Fruit fly (Drosophila melanogaster) S2 (cell line): ENCODE measurements around the gene Mst87F.

Experiments used
- CG8478 ChIP-seq: fragments of >200 bp; optimal IDR thresholded peaks from 2 replicates; lab custom pipeline; 2018
- CTCF ChIP-seq, 2 experiments: fragments of >200 bp; optimal IDR thresholded peaks; 2 replicates each; lab custom pipeline; 2018

Mst87F gene

dm6 chr3R:13789617-13790277, 38.1 kb downstream of the Mst87F start:
- TF ChIP-seq CG8478 (lab: Kevin White, UChicago): no peak
- no peak for TF ChIP-seq CTCF (optimal IDR thresholded peaks at IDR 0.05; lab: Kevin White, UChicago)

dm6 chr3R:13788672-13789071, 39.1 kb downstream of the Mst87F start:
- TF ChIP-seq CG8478 (lab: Kevin White, UChicago) (no peak), CTCF (optimal IDR thresholded peaks at IDR 0.05; lab: Kevin White, UChicago) (no peak)

- TF ChIP-seq CG8478 (lab: Kevin White, UChicago) (no peak), CTCF (optimal IDR thresholded peaks at IDR 0.05; lab: Kevin White, UChicago) (no peak)
Measured at dm6 chr3R:13788224-13788623, 39.6 kb downstream of the Mst87F start.

- TF ChIP-seq CG8478 (lab: Kevin White, UChicago): no peak
- no peak for TF ChIP-seq CTCF (optimal IDR thresholded peaks at IDR 0.05; lab: Kevin White, UChicago)
Measured at dm6 chr3R:13785895-13786294, 41.9 kb downstream of the Mst87F start.

dm6 chr3R:13783397-13783796, 44.4 kb downstream of the Mst87F start:
- TF ChIP-seq CTCF (optimal IDR thresholded peaks at IDR 0.05; lab: Kevin White, UChicago): no peak
- no peak for TF ChIP-seq CG8478 (lab: Kevin White, UChicago)

dm6 chr3R:13782578-13782977, 45.2 kb downstream of the Mst87F start:
- TF ChIP-seq CG8478 (lab: Kevin White, UChicago): no peak
- TF ChIP-seq CTCF (optimal IDR thresholded peaks at IDR 0.05; lab: Kevin White, UChicago): no peak

dm6 chr3R:13782035-13782434, 45.8 kb downstream of the Mst87F start, which contains the start of gene Dip-B:
Gene Dip-B (plus strand): TSS chr3R:13782288.
- TF ChIP-seq CG8478 (lab: Kevin White, UChicago) (no peak), CTCF (optimal IDR thresholded peaks at IDR 0.05; lab: Kevin White, UChicago) (no peak)

- no peak for TF ChIP-seq CTCF (optimal IDR thresholded peaks at IDR 0.05; lab: Kevin White, UChicago)
- no peak for TF ChIP-seq CG8478 (lab: Kevin White, UChicago)
Measured at dm6 chr3R:13780769-13781168, 47.0 kb downstream of the Mst87F start, which contains the start of gene CG9286. Gene CG9286 (plus strand): TSS chr3R:13780964.

dm6 chr3R:13779241-13779683, 48.5 kb downstream of the Mst87F start, which contains the start of the genes CG42375 and CG9288:
Gene CG42375 (plus strand): TSS chr3R:13779624.
Gene CG9288 (plus strand): TSS chr3R:13779624.
- no peak for TF ChIP-seq CG8478 (lab: Kevin White, UChicago)
- TF ChIP-seq CTCF (optimal IDR thresholded peaks at IDR 0.05; lab: Kevin White, UChicago): no peak
